Worm (Caenorhabditis elegans): Measurements from ENCODE around the gene srg-17.

- TF ChIP-seq lin-13 (GFP tag; optimal IDR thresholded peaks at IDR 0.05) = no peak
- TF ChIP-seq egl-27 (tag; optimal IDR thresholded peaks at IDR 0.05) = no peak
- no peak for TF ChIP-seq nhr-25 (tag; optimal IDR thresholded peaks at IDR 0.05)
- no peak for TF ChIP-seq nhr-237 (tag; optimal IDR thresholded peaks at IDR 0.05)
- no peak for TF ChIP-seq unc-39 (tag; optimal IDR thresholded peaks at IDR 0.05)
- no peak for TF ChIP-seq elt-1 (tag; optimal IDR thresholded peaks at IDR 0.05)
- TF ChIP-seq snpc-4 (tag; optimal IDR thresholded peaks at IDR 0.05) = no peak
- TF ChIP-seq nhr-77 (tag; optimal IDR thresholded peaks at IDR 0.05) = no peak
- TF ChIP-seq fos-1 (tag; optimal IDR thresholded peaks at IDR 0.05) = no peak
Observed at ce11 chrII:12519616-12520015, 46.1 kb downstream of the srg-17 start, which contains the start of gene ceh-99.

Measured in whole organism, L2 larva.